Worm (Caenorhabditis elegans) whole organism, L3 larva: ENCODE measurements around the gene srh-62.

Source experiments
- aly-2 ChIP-seq: fragments of 150-350 bp; optimal IDR thresholded peaks from 2 replicates; lab custom pipeline; 2014; ENCODE audit warnings: missing biosample characterization, missing genetic modification characterization
- ama-1 ChIP-seq: fragments of 150-350 bp; optimal IDR thresholded peaks from 2 replicates; lab custom pipeline; 2018
- elt-2 ChIP-seq: sonication (generic microtip); optimal IDR thresholded peaks from 2 replicates; lab custom pipeline; 2016; ENCODE audit warnings: missing genetic modification reagents, mild to moderate bottlenecking, missing genetic modification characterization, missing compliant biosample characterization
- eor-1 ChIP-seq, 2 experiments: fragments of 150-350 bp; optimal IDR thresholded peaks; 2 replicates each; lab custom pipeline; 2014 to 2018; ENCODE audit warnings: missing biosample characterization in 2 of 2, missing genetic modification characterization in 2 of 2
- fos-1 ChIP-seq: fragments of 150-350 bp; optimal IDR thresholded peaks from 2 replicates; lab custom pipeline; 2014; ENCODE audit warnings: missing biosample characterization, missing genetic modification characterization
- nhr-12 ChIP-seq: fragments of 150-350 bp; optimal IDR thresholded peaks from 2 replicates; lab custom pipeline; 2014; ENCODE audit warnings: missing biosample characterization, missing genetic modification characterization
- nhr-76 ChIP-seq: fragments of 150-350 bp; sonication (generic microtip); optimal IDR thresholded peaks from 5 replicates; lab custom pipeline; 2014; ENCODE audit warnings: missing biosample characterization, missing genetic modification characterization
- unc-62 ChIP-seq: fragments of 150-350 bp; sonication (generic microtip); optimal IDR thresholded peaks from 4 replicates; lab custom pipeline; 2014; ENCODE audit warnings: missing biosample characterization, missing genetic modification reagents, missing genetic modification characterization

- TF ChIP-seq eor-1 (tag; optimal IDR thresholded peaks at IDR 0.05; lab: Kevin White, UChicago) (no peak), unc-62 (GFP tag; lab: Kevin White, UChicago) (no peak), ama-1 (no peak), elt-2 (tag; lab: Kevin White, UChicago) (peak; percentile 96), nhr-76 (tag; lab: Kevin White, UChicago) (no peak), aly-2 (tag; lab: Kevin White, UChicago) (no peak), nhr-12 (tag; lab: Kevin White, UChicago) (no peak), fos-1 (tag; lab: Kevin White, UChicago) (no peak)
These were observed 17.4 kb downstream of the srh-62 start, which contains the start of gene lipl-5 for ce11 chrV:385488-385887.
